Fruit fly (Drosophila melanogaster) whole organism, wandering third instar larva: Measurements from ENCODE around the gene CG32388.

Experiments
- CG32264 ChIP-seq: fragments of 200-800 bp; sonication (Bioruptor generic); optimal IDR thresholded peaks from 2 replicates; lab custom pipeline; 2016; ENCODE audit warnings: missing biosample characterization, missing genetic modification characterization
- CG9705 ChIP-seq: fragments of 200-800 bp; sonication (Bioruptor generic); optimal IDR thresholded peaks from 2 replicates; lab custom pipeline; 2018; ENCODE audit warnings: missing biosample characterization, mild to moderate bottlenecking, missing genetic modification characterization
- CrebA ChIP-seq: fragments of 200-800 bp; sonication (Bioruptor generic); optimal IDR thresholded peaks from 2 replicates; lab custom pipeline; 2016; ENCODE audit warnings: missing biosample characterization, mild to moderate bottlenecking, missing genetic modification characterization, borderline replicate concordance
- Dfd ChIP-seq: fragments of >200 bp; optimal IDR thresholded peaks from 2 replicates; lab custom pipeline; 2017; ENCODE audit warnings: missing biosample characterization, missing genetic modification characterization
- GATAd ChIP-seq: sonication (Bioruptor generic); optimal IDR thresholded peaks from 2 replicates; lab custom pipeline; 2016; ENCODE audit warnings: missing biosample characterization, missing genetic modification characterization
- HLH106 ChIP-seq: fragments of 200-800 bp; optimal IDR thresholded peaks from 3 replicates; lab custom pipeline; 2019; ENCODE audit warnings: missing biosample characterization, mild to moderate bottlenecking, missing genetic modification characterization, moderate library complexity
- Hnf4 ChIP-seq: fragments of 200-800 bp; sonication (Bioruptor generic); optimal IDR thresholded peaks from 2 replicates; lab custom pipeline; 2016; ENCODE audit warnings: missing biosample characterization, mild to moderate bottlenecking, missing genetic modification characterization
- Hr78 ChIP-seq: fragments of >200 bp; optimal IDR thresholded peaks from 2 replicates; lab custom pipeline; 2017; ENCODE audit warnings: missing biosample characterization, missing genetic modification characterization
- Hr83 ChIP-seq: fragments of 200-300 bp; sonication (Bioruptor generic); optimal IDR thresholded peaks from 2 replicates; lab custom pipeline; 2016; ENCODE audit warnings: missing biosample characterization, mild to moderate bottlenecking, missing genetic modification characterization, moderate library complexity; ENCODE audit not compliant: poor library complexity, severe bottlenecking
- Jra ChIP-seq: sonication (Bioruptor generic); optimal IDR thresholded peaks from 2 replicates; lab custom pipeline; 2016; ENCODE audit warnings: missing biosample characterization, missing genetic modification characterization
- Mio ChIP-seq: sonication (Bioruptor generic); optimal IDR thresholded peaks from 2 replicates; lab custom pipeline; 2016; ENCODE audit warnings: missing biosample characterization, missing genetic modification characterization
- Myc ChIP-seq: fragments of >200 bp; optimal IDR thresholded peaks from 2 replicates; lab custom pipeline; 2017
- OdsH ChIP-seq: fragments of 200-800 bp; sonication (Bioruptor generic); optimal IDR thresholded peaks from 2 replicates; lab custom pipeline; 2016; ENCODE audit warnings: missing biosample characterization, mild to moderate bottlenecking, missing genetic modification characterization
- Rel ChIP-seq, 2 experiments: fragments of 200-800 bp; sonication (Bioruptor generic) in 1 of 2; optimal IDR thresholded peaks; 2 replicates in 1 of 2; 3 replicates in 1 of 2; lab custom pipeline; 2016 to 2019; ENCODE audit warnings: mild to moderate bottlenecking in 2 of 2, missing biosample characterization in 2 of 2, missing genetic modification characterization in 2 of 2, moderate library complexity in 1 of 2
- Sp1 ChIP-seq: fragments of 200-800 bp; sonication (Bioruptor generic); optimal IDR thresholded peaks from 3 replicates; lab custom pipeline; 2019; ENCODE audit warnings: missing biosample characterization, mild to moderate bottlenecking, missing genetic modification characterization, moderate library complexity
- Vsx2 ChIP-seq: fragments of 200-300, 225-300 bp; sonication (Bioruptor generic); optimal IDR thresholded peaks from 2 replicates; lab custom pipeline; 2018; ENCODE audit warnings: missing biosample characterization, missing genetic modification characterization; ENCODE audit not compliant: partially characterized antibody
- br ChIP-seq: fragments of 200-800 bp; sonication (Bioruptor generic); optimal IDR thresholded peaks from 2 replicates; lab custom pipeline; 2016; ENCODE audit warnings: missing biosample characterization, missing genetic modification characterization
- brk ChIP-seq: fragments of 200-800 bp; sonication (Bioruptor generic); optimal IDR thresholded peaks from 2 replicates; lab custom pipeline; 2016; ENCODE audit warnings: missing biosample characterization, mild to moderate bottlenecking, missing genetic modification characterization
- dl ChIP-seq, 2 experiments: fragments of 175-275, 200-275 bp in 1 of 2; fragments of 200-275 bp in 1 of 2; sonication (Bioruptor generic); optimal IDR thresholded peaks; lab custom pipeline; 2018; ENCODE audit warnings: mild to moderate bottlenecking in 2 of 2, missing biosample characterization in 2 of 2, missing genetic modification characterization in 2 of 2, moderate library complexity in 2 of 2; ENCODE audit not compliant: partially characterized antibody in 2 of 2, insufficient read depth in 1 of 2
- dmrt93B ChIP-seq: fragments of 200-800 bp; sonication (Bioruptor generic); optimal IDR thresholded peaks from 2 replicates; lab custom pipeline; 2018; ENCODE audit warnings: missing biosample characterization, mild to moderate bottlenecking, missing genetic modification characterization
- dsf ChIP-seq: sonication (Bioruptor generic); optimal IDR thresholded peaks from 2 replicates; lab custom pipeline; 2016; ENCODE audit warnings: missing biosample characterization, missing genetic modification characterization, borderline replicate concordance
- ey ChIP-seq: fragments of 200-800 bp; sonication (Bioruptor generic); optimal IDR thresholded peaks from 2 replicates; lab custom pipeline; 2016; ENCODE audit warnings: missing biosample characterization, missing genetic modification characterization
- foxo ChIP-seq, 2 experiments: fragments of 200-800 bp; sonication (Bioruptor generic); optimal IDR thresholded peaks; 2 replicates in 1 of 2; 3 replicates in 1 of 2; lab custom pipeline; 2016 to 2017; ENCODE audit warnings: missing biosample characterization in 2 of 2, missing genetic modification characterization in 2 of 2
- fru ChIP-seq: fragments of 200-800 bp; sonication (Bioruptor generic); optimal IDR thresholded peaks from 3 replicates; lab custom pipeline; 2016; ENCODE audit warnings: missing biosample characterization, mild to moderate bottlenecking, missing genetic modification characterization
- h ChIP-seq: fragments of 200-800 bp; sonication (Bioruptor generic); optimal IDR thresholded peaks from 3 replicates; lab custom pipeline; 2016; ENCODE audit warnings: missing biosample characterization, mild to moderate bottlenecking, missing genetic modification characterization
- jim ChIP-seq: fragments of 175-275, 200-325 bp; sonication (Bioruptor generic); optimal IDR thresholded peaks from 2 replicates; lab custom pipeline; 2016; ENCODE audit warnings: missing biosample characterization, mild to moderate bottlenecking, missing genetic modification characterization
- lola ChIP-seq: fragments of >200 bp; optimal IDR thresholded peaks from 2 replicates; lab custom pipeline; 2017; ENCODE audit warnings: missing biosample characterization, missing genetic modification characterization
- pan ChIP-seq: fragments of >200 bp; optimal IDR thresholded peaks from 2 replicates; lab custom pipeline; 2017
- psq ChIP-seq: fragments of 200-800 bp; sonication (Bioruptor generic); optimal IDR thresholded peaks from 3 replicates; lab custom pipeline; 2017; ENCODE audit warnings: missing biosample characterization, mild to moderate bottlenecking, missing genetic modification characterization, moderate library complexity
- rgr ChIP-seq: fragments of 200-800 bp; sonication (Bioruptor generic); optimal IDR thresholded peaks from 3 replicates; lab custom pipeline; 2016; ENCODE audit warnings: missing biosample characterization, mild to moderate bottlenecking, missing genetic modification characterization
- sage ChIP-seq: fragments of 200-800 bp; sonication (Bioruptor generic); optimal IDR thresholded peaks from 2 replicates; lab custom pipeline; 2016; ENCODE audit warnings: missing biosample characterization, mild to moderate bottlenecking, missing genetic modification characterization
- sv ChIP-seq: fragments of 200-800 bp; sonication (Bioruptor generic); optimal IDR thresholded peaks from 3 replicates; lab custom pipeline; 2016; ENCODE audit warnings: missing biosample characterization, missing genetic modification characterization
- tai ChIP-seq: sonication (Bioruptor generic); optimal IDR thresholded peaks from 2 replicates; lab custom pipeline; 2016; ENCODE audit warnings: missing biosample characterization, missing genetic modification characterization
- usp ChIP-seq: fragments of >200 bp; optimal IDR thresholded peaks from 2 replicates; lab custom pipeline; 2017; ENCODE audit warnings: missing biosample characterization, missing genetic modification characterization
- woc ChIP-seq: sonication (Bioruptor generic); optimal IDR thresholded peaks from 2 replicates; lab custom pipeline; 2016; ENCODE audit warnings: missing biosample characterization, mild to moderate bottlenecking, missing genetic modification characterization

CG32388 gene

dm6 chr3L:6961992-6962570 is 22.3 kb downstream of the CG32388 start:
- TF ChIP-seq CG32264 (GFP tag; lab: Kevin White, UChicago): no peak
- no peak for TF ChIP-seq Vsx2
- no peak for TF ChIP-seq dl (GFP tag; optimal IDR thresholded peaks at IDR 0.05; lab: Kevin White, UChicago; ENCODE audit: insufficient read depth in 1 of 2, partially characterized antibody in 2 of 2)
- no peak for TF ChIP-seq GATAd (GFP tag; lab: Kevin White, UChicago)
- TF ChIP-seq jim: no peak
- no peak for TF ChIP-seq woc (GFP tag; lab: Kevin White, UChicago)
- TF ChIP-seq br (GFP tag; lab: Kevin White, UChicago): no peak
- no peak for TF ChIP-seq pan (lab: Kevin White, UChicago)
- TF ChIP-seq HLH106 (tag; lab: Kevin White, UChicago): no peak
- TF ChIP-seq ey (GFP tag; lab: Kevin White, UChicago): no peak
- TF ChIP-seq Mio (GFP tag; lab: Kevin White, UChicago): no peak
- TF ChIP-seq fru (GFP tag; lab: Kevin White, UChicago): no peak
- no peak for TF ChIP-seq foxo (GFP tag; optimal IDR thresholded peaks at IDR 0.05; lab: Kevin White, UChicago)
- no peak for TF ChIP-seq sage
- TF ChIP-seq, all 38 proteins: peak for 0

- TF ChIP-seq Rel (GFP tag; optimal IDR thresholded peaks at IDR 0.05; lab: Kevin White, UChicago) (no peak), Rel (tag; optimal IDR thresholded peaks at IDR 0.05; lab: Kevin White, UChicago) (no peak), usp (GFP tag; lab: Kevin White, UChicago) (no peak), Hr78 (GFP tag; lab: Kevin White, UChicago) (no peak), OdsH (no peak), GATAd (GFP tag; lab: Kevin White, UChicago) (no peak), Hr83 (no peak), pan (lab: Kevin White, UChicago) (no peak), sv (no peak), Hnf4 (GFP tag; lab: Kevin White, UChicago) (no peak), dmrt93B (GFP tag; lab: Kevin White, UChicago) (no peak), jim (no peak), Myc (lab: Kevin White, UChicago) (no peak), CG9705 (GFP tag; lab: Kevin White, UChicago) (no peak)
Observed at dm6 chr3L:6957753-6958420, 26.5 kb downstream of the CG32388 start, which contains the start of the genes Uqcc1 and Surf1. Gene Uqcc1 (minus strand): TSS chr3L:6958108. Gene Surf1 (plus strand): TSS chr3L:6958346.

- TF ChIP-seq brk (GFP tag; lab: Kevin White, UChicago): peak; percentile 90
- peak; percentile 90 for TF ChIP-seq h (GFP tag; lab: Kevin White, UChicago)
- no peak for TF ChIP-seq Myc (lab: Kevin White, UChicago)
- TF ChIP-seq dsf (GFP tag; lab: Kevin White, UChicago): peak; percentile 59
- TF ChIP-seq fru (GFP tag; lab: Kevin White, UChicago): peak; percentile 86
- TF ChIP-seq ey (GFP tag; lab: Kevin White, UChicago): peak; percentile 87
- no peak for TF ChIP-seq usp (GFP tag; lab: Kevin White, UChicago)
- peak; percentile 91 for TF ChIP-seq Sp1
- peak; percentile 89 for TF ChIP-seq OdsH
- TF ChIP-seq Hr78 (GFP tag; lab: Kevin White, UChicago): no peak
- TF ChIP-seq rgr (GFP tag; lab: Kevin White, UChicago): peak; percentile 92
- TF ChIP-seq br (GFP tag; lab: Kevin White, UChicago): peak; percentile 82
- TF ChIP-seq Dfd (GFP tag; lab: Kevin White, UChicago): no peak
- peak in 1 of 2 experiments; percentile 93 for TF ChIP-seq foxo (GFP tag; optimal IDR thresholded peaks at IDR 0.05; lab: Kevin White, UChicago)
- peak; percentile 83 for TF ChIP-seq psq (GFP tag; lab: Kevin White, UChicago)
- TF ChIP-seq CG32264 (GFP tag; lab: Kevin White, UChicago): peak; percentile 41
- TF ChIP-seq Vsx2: no peak
- TF ChIP-seq tai (GFP tag; lab: Kevin White, UChicago): no peak
- TF ChIP-seq Rel (GFP tag; optimal IDR thresholded peaks at IDR 0.05; lab: Kevin White, UChicago): no peak
- peak; percentile 76 for TF ChIP-seq Rel (tag; optimal IDR thresholded peaks at IDR 0.05; lab: Kevin White, UChicago)
- TF ChIP-seq Hnf4 (GFP tag; lab: Kevin White, UChicago): peak; percentile 85
- TF ChIP-seq CG9705 (GFP tag; lab: Kevin White, UChicago): peak; percentile 88
- TF ChIP-seq CrebA (GFP tag; lab: Kevin White, UChicago): no peak
- TF ChIP-seq woc (GFP tag; lab: Kevin White, UChicago): peak; percentile 85
- no peak for TF ChIP-seq lola (GFP tag; lab: Kevin White, UChicago)
- peak; percentile 29 for TF ChIP-seq Mio (GFP tag; lab: Kevin White, UChicago)
- peak; percentile 80 for TF ChIP-seq sv
- no peak for TF ChIP-seq GATAd (GFP tag; lab: Kevin White, UChicago)
- TF ChIP-seq Jra: peak; percentile 53
- peak; percentile 94 for TF ChIP-seq HLH106 (tag; lab: Kevin White, UChicago)
- peak; percentile 84 for TF ChIP-seq dmrt93B (GFP tag; lab: Kevin White, UChicago)
- peak; percentile 90 for TF ChIP-seq sage
Observed at dm6 chr3L:6955254-6956229, 28.8 kb downstream of the CG32388 start, which contains the start of the genes CG10077 and CG9948. Gene CG10077 (minus strand): TSS chr3L:6955904. Gene CG9948 (plus strand): TSS chr3L:6955991.
